Worm (Caenorhabditis elegans): Measurements from ENCODE around the gene mdf-2.

The mdf-2 gene

DNA sequence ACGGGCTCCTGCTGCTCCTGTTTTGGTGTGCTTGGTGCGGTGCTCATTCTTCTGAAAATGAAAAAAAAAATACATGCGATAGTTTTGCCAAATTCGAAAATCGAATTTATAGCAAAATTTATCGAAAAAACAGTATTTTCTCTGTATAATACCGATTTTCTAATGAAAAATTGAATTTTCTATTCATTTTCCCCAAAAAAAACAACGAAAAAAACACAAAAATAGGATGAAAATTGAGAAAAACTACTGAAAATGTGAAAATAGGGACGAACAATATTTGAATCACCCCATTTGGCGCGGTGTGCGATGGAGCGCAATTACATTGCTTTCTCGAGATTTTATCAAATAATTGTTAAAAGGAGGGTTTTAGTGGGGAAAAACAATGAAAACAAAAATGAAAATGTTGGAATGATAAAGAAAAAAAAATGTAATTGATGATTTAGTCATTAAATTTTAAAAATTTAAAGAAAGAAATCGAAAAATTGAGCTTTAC, 27.9 kb downstream of the mdf-2 start, which contains the start of gene Y69A2AR.28:
Y69A2AR.28 (minus strand) TSS at position 51 of the 493 bp plus-strand sequence.
- no peak for TF ChIP-seq nhr-21 (tag; optimal IDR thresholded peaks at IDR 0.05)
- TF ChIP-seq sma-9 (GFP tag; optimal IDR thresholded peaks at IDR 0.05) = no peak
- TF ChIP-seq sma-9 (tag; optimal IDR thresholded peaks at IDR 0.05) = no peak
- TF ChIP-seq unc-55 (GFP tag; optimal IDR thresholded peaks at IDR 0.05) = peak; percentile 8
- TF ChIP-seq gmeb-1 (tag; optimal IDR thresholded peaks at IDR 0.05) = peak; percentile 17
- peak in 1 of 2 experiments; percentile 32 for TF ChIP-seq lsy-2 (tag; optimal IDR thresholded peaks at IDR 0.05)
- TF ChIP-seq crh-2 (tag; optimal IDR thresholded peaks at IDR 0.05) = no peak
- TF ChIP-seq F13H6.1 (tag; optimal IDR thresholded peaks at IDR 0.05) = no peak
- no peak for TF ChIP-seq R02D3.7 (tag; optimal IDR thresholded peaks at IDR 0.05)

DNA sequence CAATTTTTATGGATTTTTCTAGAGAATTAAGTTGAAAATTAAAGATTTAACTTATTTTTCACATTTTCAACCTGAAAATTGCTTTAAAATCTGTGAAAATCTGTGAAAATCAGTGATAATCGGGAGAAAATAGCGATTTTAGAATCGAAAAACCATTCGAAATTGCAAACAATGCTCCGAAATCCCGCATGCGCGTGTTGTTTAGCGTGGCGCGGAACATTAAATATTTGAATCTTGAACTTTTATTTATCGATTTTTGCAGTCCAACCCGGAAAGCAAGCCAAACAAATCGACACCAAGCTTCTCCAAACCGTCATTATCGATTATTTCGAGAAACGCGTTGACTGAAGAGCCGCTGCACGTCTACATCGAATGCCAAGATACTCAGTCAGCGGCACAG, 30.0 kb downstream of the mdf-2 start:
- no peak for TF ChIP-seq skn-1 (tag; optimal IDR thresholded peaks at IDR 0.05)
- no peak for TF ChIP-seq lin-13 (GFP tag; optimal IDR thresholded peaks at IDR 0.05)
- no peak for TF ChIP-seq unc-55 (GFP tag; optimal IDR thresholded peaks at IDR 0.05)
- TF ChIP-seq nhr-129 (tag; optimal IDR thresholded peaks at IDR 0.05) = no peak
- no peak for TF ChIP-seq sma-3 (GFP tag; optimal IDR thresholded peaks at IDR 0.05)
- TF ChIP-seq Y55F3AM.14 (GFP tag; optimal IDR thresholded peaks at IDR 0.05) = no peak
- TF ChIP-seq nhr-23 (tag; optimal IDR thresholded peaks at IDR 0.05) = no peak
- no peak for TF ChIP-seq aly-2 (tag; optimal IDR thresholded peaks at IDR 0.05)
- TF ChIP-seq ztf-11 (tag; optimal IDR thresholded peaks at IDR 0.05) = no peak
- no peak for TF ChIP-seq C34F6.9 (tag; optimal IDR thresholded peaks at IDR 0.05)
- no peak for TF ChIP-seq nhr-237 (tag; optimal IDR thresholded peaks at IDR 0.05)
- TF ChIP-seq ZK546.5 (tag; optimal IDR thresholded peaks at IDR 0.05) = no peak
- no peak for TF ChIP-seq ztf-4 (tag; optimal IDR thresholded peaks at IDR 0.05)
- TF ChIP-seq nhr-21 (tag; optimal IDR thresholded peaks at IDR 0.05) = no peak

- TF ChIP-seq nhr-23 (tag; optimal IDR thresholded peaks at IDR 0.05) = no peak
- TF ChIP-seq ztf-1 (GFP tag; conservative IDR thresholded peaks at IDR 0.05) = no peak
- no peak for TF ChIP-seq F13H6.1 (tag; optimal IDR thresholded peaks at IDR 0.05)
- TF ChIP-seq nhr-10 (tag; optimal IDR thresholded peaks at IDR 0.05) = no peak
- no peak for TF ChIP-seq C34F6.9 (tag; optimal IDR thresholded peaks at IDR 0.05)
- TF ChIP-seq lin-13 (GFP tag; optimal IDR thresholded peaks at IDR 0.05) = no peak
- TF ChIP-seq snpc-4 (tag; optimal IDR thresholded peaks at IDR 0.05) = no peak
- no peak for TF ChIP-seq crh-2 (tag; optimal IDR thresholded peaks at IDR 0.05)
- no peak for TF ChIP-seq dmd-4 (tag; optimal IDR thresholded peaks at IDR 0.05)
- no peak for TF ChIP-seq Y55F3AM.14 (GFP tag; optimal IDR thresholded peaks at IDR 0.05)
- TF ChIP-seq nhr-129 (tag; optimal IDR thresholded peaks at IDR 0.05) = no peak
- TF ChIP-seq blmp-1 (tag; optimal IDR thresholded peaks at IDR 0.05; ENCODE audit: insufficient read depth) = no peak
- TF ChIP-seq fos-1 (tag; optimal IDR thresholded peaks at IDR 0.05) = no peak
- no peak for TF ChIP-seq mdl-1 (tag; optimal IDR thresholded peaks at IDR 0.05)
- TF ChIP-seq nhr-12 (tag; optimal IDR thresholded peaks at IDR 0.05) = no peak
- TF ChIP-seq skn-1 (tag; optimal IDR thresholded peaks at IDR 0.05) = no peak
- TF ChIP-seq lin-11 (tag; optimal IDR thresholded peaks at IDR 0.05) = no peak
- TF ChIP-seq egl-27 (tag; optimal IDR thresholded peaks at IDR 0.05) = no peak
- no peak for TF ChIP-seq ztf-11 (tag; optimal IDR thresholded peaks at IDR 0.05)
Measured at ce11 chrIV:2610409-2610808, 30.5 kb downstream of the mdf-2 start, which contains the start of gene Y69A2AR.32. Y69A2AR.32 (plus strand) TSS chrIV:2610436.

ce11 chrIV:2607513-2608101, 33.3 kb downstream of the mdf-2 start, which contains the start of gene vamp-7:
vamp-7 (plus strand) TSS chrIV:2608051.
- no peak for TF ChIP-seq nhr-12 (tag; optimal IDR thresholded peaks at IDR 0.05)
- TF ChIP-seq nhr-25 (tag; optimal IDR thresholded peaks at IDR 0.05) = peak; percentile 42
- peak; percentile 18 for TF ChIP-seq blmp-1 (tag; optimal IDR thresholded peaks at IDR 0.05; ENCODE audit: insufficient read depth)
- TF ChIP-seq skn-1 (tag; optimal IDR thresholded peaks at IDR 0.05) = no peak
- TF ChIP-seq Y55F3AM.14 (GFP tag; optimal IDR thresholded peaks at IDR 0.05) = no peak
- TF ChIP-seq crh-2 (tag; optimal IDR thresholded peaks at IDR 0.05) = peak; percentile 3
- TF ChIP-seq nhr-21 (tag; optimal IDR thresholded peaks at IDR 0.05) = peak; percentile 2
- TF ChIP-seq nhr-77 (tag; optimal IDR thresholded peaks at IDR 0.05) = no peak

- TF ChIP-seq skn-1 (tag; optimal IDR thresholded peaks at IDR 0.05) (no peak), Y55F3AM.14 (GFP tag; optimal IDR thresholded peaks at IDR 0.05) (no peak), egl-27 (tag; optimal IDR thresholded peaks at IDR 0.05) (no peak), alr-1 (tag; optimal IDR thresholded peaks at IDR 0.05) (no peak), zag-1 (tag; optimal IDR thresholded peaks at IDR 0.05) (no peak), blmp-1 (tag; optimal IDR thresholded peaks at IDR 0.05; ENCODE audit: insufficient read depth) (no peak), nhr-12 (tag; optimal IDR thresholded peaks at IDR 0.05) (no peak), crh-2 (tag; optimal IDR thresholded peaks at IDR 0.05) (no peak), ceh-82 (tag; optimal IDR thresholded peaks at IDR 0.05) (no peak), unc-39 (tag; optimal IDR thresholded peaks at IDR 0.05) (no peak), nhr-237 (tag; optimal IDR thresholded peaks at IDR 0.05) (no peak), nhr-25 (tag; optimal IDR thresholded peaks at IDR 0.05) (no peak), ZK546.5 (tag; optimal IDR thresholded peaks at IDR 0.05) (no peak), elt-3 (tag; optimal IDR thresholded peaks at IDR 0.05) (no peak), fos-1 (tag; optimal IDR thresholded peaks at IDR 0.05) (no peak), sma-9 (GFP tag; optimal IDR thresholded peaks at IDR 0.05) (no peak), sma-9 (tag; optimal IDR thresholded peaks at IDR 0.05) (no peak), elt-1 (tag; optimal IDR thresholded peaks at IDR 0.05) (no peak), mdl-1 (tag; optimal IDR thresholded peaks at IDR 0.05) (no peak)
Measured at ce11 chrIV:2606572-2606971, 34.4 kb downstream of the mdf-2 start.

All from whole organism, L2 larva.